Fruit fly (Drosophila melanogaster) whole organism: ENCODE measurements around the gene Cdk12.

Experiments
- CG8478 ChIP-seq: fragments of >200 bp; optimal IDR thresholded peaks from 2 replicates; lab custom pipeline; 2018; ENCODE audit warnings: inconsistent platforms
- Dll ChIP-seq: fragments of >200 bp; optimal IDR thresholded peaks from 2 replicates; lab custom pipeline; 2017
- pan ChIP-seq: fragments of >200 bp; optimal IDR thresholded peaks from 2 replicates; lab custom pipeline; 2017
- psq ChIP-seq: fragments of >200 bp; optimal IDR thresholded peaks from 2 replicates; lab custom pipeline; 2017
- usp ChIP-seq: fragments of >200 bp; optimal IDR thresholded peaks from 2 replicates; lab custom pipeline; 2017; ENCODE audit warnings: missing biosample characterization, missing genetic modification characterization, mixed read lengths

dm6 chr3L:21524071-21524889, 8.2 kb downstream of the Cdk12 start:
- TF ChIP-seq usp (GFP tag; lab: Kevin White, UChicago) (no peak), CG8478 (lab: Kevin White, UChicago) (no peak), psq (lab: Kevin White, UChicago) (no peak), Dll (lab: Kevin White, UChicago) (no peak), pan (lab: Kevin White, UChicago) (no peak)
